Worm (Caenorhabditis elegans) whole organism, L2 larva: Measurements from ENCODE around the gene cosa-1.

Experiments used
- F13H6.1 ChIP-seq: sonication (generic microtip); optimal IDR thresholded peaks from 2 replicates; lab custom pipeline; 2016; ENCODE audit warnings: missing genetic modification characterization, missing compliant biosample characterization
- Y55F3AM.14 ChIP-seq: fragments of 200-800 bp; sonication (Bioruptor generic); optimal IDR thresholded peaks from 2 replicates; lab custom pipeline; 2018; ENCODE audit warnings: mild to moderate bottlenecking, missing genetic modification characterization, missing compliant biosample characterization
- ZK546.5 ChIP-seq: sonication (generic microtip); optimal IDR thresholded peaks from 2 replicates; lab custom pipeline; 2017; ENCODE audit warnings: missing biosample characterization, missing genetic modification characterization
- blmp-1 ChIP-seq: sonication (generic microtip); optimal IDR thresholded peaks from 2 replicates; lab custom pipeline; 2017; ENCODE audit warnings: missing genetic modification characterization, mild to moderate bottlenecking, missing compliant biosample characterization, antibody characterized with exemption, moderate library complexity; ENCODE audit not compliant: insufficient read depth
- ceh-82 ChIP-seq: fragments of 150-350 bp; optimal IDR thresholded peaks from 2 replicates; lab custom pipeline; 2014; ENCODE audit warnings: missing biosample characterization, missing genetic modification characterization
- egl-27 ChIP-seq: sonication (generic microtip); optimal IDR thresholded peaks from 3 replicates; lab custom pipeline; 2017; ENCODE audit warnings: missing biosample characterization, missing genetic modification reagents, missing genetic modification characterization
- lin-13 ChIP-seq: fragments of 150-350 bp; optimal IDR thresholded peaks from 2 replicates; lab custom pipeline; 2014; ENCODE audit warnings: missing biosample characterization, missing genetic modification reagents, missing genetic modification characterization
- lin-39 ChIP-seq: fragments of 150-350 bp; optimal IDR thresholded peaks from 2 replicates; lab custom pipeline; 2014; ENCODE audit warnings: missing biosample characterization, missing genetic modification reagents, missing genetic modification characterization
- mbf-1 ChIP-seq: sonication (generic microtip); optimal IDR thresholded peaks from 2 replicates; lab custom pipeline; 2017; ENCODE audit warnings: missing biosample characterization, missing genetic modification characterization
- mdl-1 ChIP-seq, 2 experiments: fragments of 150-350 bp in 1 of 2; sonication (generic microtip) in 1 of 2; optimal IDR thresholded peaks; 2 replicates each; lab custom pipeline; 2017; ENCODE audit warnings: missing biosample characterization in 2 of 2, missing genetic modification characterization in 2 of 2
- nhr-129 ChIP-seq: fragments of 150-350 bp; optimal IDR thresholded peaks from 2 replicates; lab custom pipeline; 2014; ENCODE audit warnings: missing biosample characterization, missing genetic modification characterization
- nhr-237 ChIP-seq: fragments of 150-350 bp; optimal IDR thresholded peaks from 2 replicates; lab custom pipeline; 2014; ENCODE audit warnings: missing biosample characterization, missing genetic modification characterization
- nhr-77 ChIP-seq: fragments of 150-350 bp; optimal IDR thresholded peaks from 2 replicates; lab custom pipeline; 2014; ENCODE audit warnings: missing biosample characterization, missing genetic modification characterization
- sma-9 ChIP-seq, 2 experiments: fragments of 150-350 bp in 1 of 2; sonication (generic microtip) in 1 of 2; optimal IDR thresholded peaks; 2 replicates each; lab custom pipeline; 2014 to 2016; ENCODE audit warnings: missing genetic modification characterization in 2 of 2, mild to moderate bottlenecking in 1 of 2, missing biosample characterization in 1 of 2, missing compliant biosample characterization in 1 of 2, missing genetic modification reagents in 1 of 2, moderate library complexity in 1 of 2

ce11 chrIII:2758092-2758491 lies 32.2 kb downstream of the cosa-1 start:
- TF ChIP-seq lin-13 (no peak), mbf-1 (tag; lab: Kevin White, UChicago) (no peak), ceh-82 (tag; lab: Kevin White, UChicago) (no peak), ZK546.5 (tag; lab: Kevin White, UChicago) (no peak), blmp-1 (tag; lab: Kevin White, UChicago) (no peak), sma-9 (GFP tag; optimal IDR thresholded peaks at IDR 0.05; lab: Kevin White, UChicago) (no peak), sma-9 (tag; optimal IDR thresholded peaks at IDR 0.05; lab: Kevin White, UChicago) (no peak), F13H6.1 (no peak), nhr-77 (no peak), mdl-1 (tag; optimal IDR thresholded peaks at IDR 0.05; lab: Kevin White, UChicago) (no peak), Y55F3AM.14 (GFP tag; lab: Kevin White, UChicago) (no peak), lin-39 (no peak), nhr-237 (tag; lab: Kevin White, UChicago) (no peak), nhr-129 (tag; lab: Kevin White, UChicago) (no peak), egl-27 (tag; lab: Kevin White, UChicago) (no peak)
